Fruit fly (Drosophila melanogaster) whole organism, embryonic: ENCODE data around the gene Ykt6.
A peak's percentile ranks its signal among the peaks of the same experiment; 100 is the strongest.

Experiments
- ATbp ChIP-seq: fragments of 200-800 bp; sonication (Bioruptor generic); optimal IDR thresholded peaks from 2 replicates; lab custom pipeline; 2017; ENCODE audit warnings: missing biosample characterization, mild to moderate bottlenecking, missing genetic modification characterization, missing genetic modification reagents
- Abd-B ChIP-seq: fragments of 200-800 bp; sonication (Bioruptor generic); optimal IDR thresholded peaks from 2 replicates; lab custom pipeline; 2018; ENCODE audit warnings: missing biosample characterization, mild to moderate bottlenecking, missing genetic modification characterization, moderate library complexity
- C15 ChIP-seq: fragments of 200-800 bp; sonication (Bioruptor generic); IDR thresholded peaks from 3 replicates; pipeline ENCODE4 v1.3.6; 2022; ENCODE audit warnings: missing biosample characterization, missing genetic modification characterization
- CG10267 ChIP-seq: fragments of 200-800 bp; sonication (Bioruptor generic); optimal IDR thresholded peaks from 2 replicates; lab custom pipeline; 2018; ENCODE audit warnings: missing biosample characterization, mild to moderate bottlenecking, missing genetic modification characterization, moderate library complexity
- CG10366 ChIP-seq: fragments of 200-800 bp; sonication (Bioruptor generic); IDR thresholded peaks from 2 replicates; pipeline ENCODE4 v1.3.6; 2022; ENCODE audit warnings: missing biosample characterization, missing genetic modification characterization
- CG12299 ChIP-seq: fragments of 200-800 bp; sonication (Bioruptor generic); optimal IDR thresholded peaks from 2 replicates; lab custom pipeline; 2018; ENCODE audit warnings: missing biosample characterization, mild to moderate bottlenecking, missing genetic modification characterization
- CG12769 ChIP-seq: fragments of 200-800 bp; sonication (Bioruptor generic); optimal IDR thresholded peaks from 2 replicates; lab custom pipeline; 2019; ENCODE audit warnings: missing biosample characterization, mild to moderate bottlenecking, missing genetic modification characterization, moderate library complexity
- CG13123 ChIP-seq: fragments of 200-800 bp; sonication (Bioruptor generic); optimal IDR thresholded peaks from 2 replicates; lab custom pipeline; 2016; ENCODE audit warnings: missing biosample characterization, missing genetic modification characterization
- CG15601 ChIP-seq: fragments of 200-800 bp; sonication (Bioruptor generic); optimal IDR thresholded peaks from 3 replicates; lab custom pipeline; 2019; ENCODE audit warnings: missing biosample characterization, mild to moderate bottlenecking, missing genetic modification characterization, moderate library complexity
- CG17186 ChIP-seq: fragments of 200-800 bp; sonication (Bioruptor generic); optimal IDR thresholded peaks from 3 replicates; lab custom pipeline; 2017; ENCODE audit warnings: missing biosample characterization, missing genetic modification reagents, missing genetic modification characterization
- CG17385 ChIP-seq: fragments of 200-800 bp; sonication (Bioruptor generic); optimal IDR thresholded peaks from 3 replicates; lab custom pipeline; 2018; ENCODE audit warnings: missing biosample characterization, mild to moderate bottlenecking, missing genetic modification characterization
- CG18619 ChIP-seq: fragments of 200-800 bp; sonication (Bioruptor generic); optimal IDR thresholded peaks from 3 replicates; lab custom pipeline; 2017; ENCODE audit warnings: missing biosample characterization, mild to moderate bottlenecking, missing genetic modification characterization
- CG2875 ChIP-seq: fragments of 200-800 bp; sonication (Bioruptor generic); optimal IDR thresholded peaks from 2 replicates; lab custom pipeline; 2017; ENCODE audit warnings: missing biosample characterization, mild to moderate bottlenecking, missing genetic modification characterization, missing genetic modification reagents
- CG30403 ChIP-seq: fragments of 200-800 bp; sonication (Bioruptor generic); optimal IDR thresholded peaks from 3 replicates; lab custom pipeline; 2016; ENCODE audit warnings: missing biosample characterization, missing genetic modification characterization
- CG4424 ChIP-seq: fragments of 200-800 bp; sonication (Bioruptor generic); optimal IDR thresholded peaks from 3 replicates; lab custom pipeline; 2016; ENCODE audit warnings: missing biosample characterization, missing genetic modification characterization
- CG6254 ChIP-seq: fragments of 200-800 bp; sonication (Bioruptor generic); optimal IDR thresholded peaks from 3 replicates; lab custom pipeline; 2017; ENCODE audit warnings: mild to moderate bottlenecking, missing biosample characterization, missing genetic modification reagents, missing genetic modification characterization
- CG6813 ChIP-seq: fragments of 200-800 bp; sonication (Bioruptor generic); optimal IDR thresholded peaks from 2 replicates; lab custom pipeline; 2017; ENCODE audit warnings: missing biosample characterization, missing genetic modification characterization, mild to moderate bottlenecking, moderate library complexity, missing genetic modification reagents
- CG6854 ChIP-seq: fragments of 200-800 bp; sonication (Bioruptor generic); optimal IDR thresholded peaks from 3 replicates; lab custom pipeline; 2017; ENCODE audit warnings: missing biosample characterization, mild to moderate bottlenecking, missing genetic modification characterization
- CG7372 ChIP-seq: fragments of 200-800 bp; sonication (Bioruptor generic); IDR thresholded peaks from 2 replicates; pipeline ENCODE4 v1.3.6; 2022; ENCODE audit warnings: missing biosample characterization, missing genetic modification characterization
- CG7556 ChIP-seq: fragments of 200-800 bp; sonication (Bioruptor generic); optimal IDR thresholded peaks from 2 replicates; lab custom pipeline; 2017; ENCODE audit warnings: missing biosample characterization, mild to moderate bottlenecking, missing genetic modification characterization
- CG7786 ChIP-seq: fragments of 200-800 bp; sonication (Bioruptor generic); optimal IDR thresholded peaks from 2 replicates; lab custom pipeline; 2016; ENCODE audit warnings: missing biosample characterization, missing genetic modification characterization
- CG7928 ChIP-seq: fragments of 200-800 bp; sonication (Bioruptor generic); optimal IDR thresholded peaks from 2 replicates; lab custom pipeline; 2017; ENCODE audit warnings: missing biosample characterization, mild to moderate bottlenecking, missing genetic modification characterization
- CG8765 ChIP-seq: fragments of 200-800 bp; sonication (Bioruptor generic); IDR thresholded peaks from 2 replicates; pipeline ENCODE4 v1.3.6; 2022; ENCODE audit warnings: missing biosample characterization, missing genetic modification characterization
- E2f2 ChIP-seq: fragments of 200-800 bp; sonication (Bioruptor generic); IDR thresholded peaks from 2 replicates; pipeline ENCODE4 v1.3.6; 2022; ENCODE audit warnings: missing biosample characterization, missing genetic modification characterization
- Elba2 ChIP-seq: fragments of 200-800 bp; sonication (Bioruptor generic); optimal IDR thresholded peaks from 3 replicates; lab custom pipeline; 2016; ENCODE audit warnings: missing biosample characterization, missing genetic modification characterization
- Med ChIP-seq: fragments of 200-800 bp; sonication (Bioruptor generic); peaks from one replicate; lab custom pipeline; 2016; ENCODE audit warnings: missing biosample characterization, missing genetic modification characterization, mild to moderate bottlenecking, inconsistent platforms, moderate library complexity
- Ptx1 ChIP-seq: fragments of 200-800 bp; sonication (Bioruptor generic); IDR thresholded peaks from 2 replicates; pipeline ENCODE4 v1.3.6; 2022; ENCODE audit warnings: missing biosample characterization, missing genetic modification characterization
- Ravus ChIP-seq: fragments of 200-800 bp; sonication (Bioruptor generic); IDR thresholded peaks from 2 replicates; pipeline ENCODE4 v1.3.6; 2022; ENCODE audit warnings: missing biosample characterization, missing genetic modification characterization
- Tbp ChIP-seq: fragments of >200 bp; optimal IDR thresholded peaks from 2 replicates; lab custom pipeline; 2018; ENCODE audit warnings: missing biosample characterization, missing genetic modification characterization
- ci ChIP-seq: fragments of 200-800 bp; sonication (Bioruptor generic); IDR thresholded peaks from 3 replicates; pipeline ENCODE4 v1.3.6; 2022; ENCODE audit warnings: missing biosample characterization, missing genetic modification characterization
- eyg ChIP-seq: fragments of 200-800 bp; sonication (Bioruptor generic); optimal IDR thresholded peaks from 3 replicates; lab custom pipeline; 2016; ENCODE audit warnings: missing biosample characterization, missing genetic modification characterization
- gro ChIP-seq: fragments of 200-800 bp; sonication (Bioruptor generic); optimal IDR thresholded peaks from 2 replicates; lab custom pipeline; 2016; ENCODE audit warnings: missing biosample characterization, missing genetic modification characterization
- gsb ChIP-seq: fragments of 200-800 bp; sonication (Bioruptor generic); IDR thresholded peaks from 2 replicates; pipeline ENCODE4 v1.3.6; 2022; ENCODE audit warnings: missing biosample characterization, missing genetic modification characterization
- hth ChIP-seq: fragments of >200 bp; optimal IDR thresholded peaks from 2 replicates; lab custom pipeline; 2017; ENCODE audit warnings: inconsistent platforms
- lov ChIP-seq, 2 experiments: fragments of 200-800 bp in 1 of 2; fragments of >200 bp in 1 of 2; sonication (Bioruptor generic) in 1 of 2; IDR thresholded peaks in 1 of 2; optimal IDR thresholded peaks in 1 of 2; 2 replicates in 1 of 2; 3 replicates in 1 of 2; pipeline versions ENCODE4 v1.3.6 to Lab custom; 2017 to 2022; ENCODE audit warnings: missing biosample characterization in 1 of 2, missing genetic modification characterization in 1 of 2
- nerfin-1 ChIP-seq: fragments of 200-800 bp; sonication (Bioruptor generic); optimal IDR thresholded peaks from 3 replicates; lab custom pipeline; 2019; ENCODE audit warnings: missing biosample characterization, mild to moderate bottlenecking, missing genetic modification characterization, moderate library complexity
- nmo ChIP-seq: fragments of 200-800 bp; sonication (Bioruptor generic); optimal IDR thresholded peaks from 2 replicates; lab custom pipeline; 2018; ENCODE audit warnings: missing biosample characterization, mild to moderate bottlenecking, missing genetic modification characterization, moderate library complexity
- oc ChIP-seq: fragments of 200-800 bp; sonication (Bioruptor generic); optimal IDR thresholded peaks from 2 replicates; lab custom pipeline; 2018; ENCODE audit warnings: missing biosample characterization, mild to moderate bottlenecking, missing genetic modification characterization, moderate library complexity
- otp ChIP-seq: fragments of 200-800 bp; sonication (Bioruptor generic); IDR thresholded peaks from 3 replicates; pipeline ENCODE4, ENCODE4 v1.3.6; 2022; ENCODE audit warnings: missing biosample characterization, missing genetic modification characterization
- p53 ChIP-seq: fragments of 200-800 bp; sonication (Bioruptor generic); optimal IDR thresholded peaks from 2 replicates; lab custom pipeline; 2016; ENCODE audit warnings: missing biosample characterization, missing genetic modification characterization
- pnt ChIP-seq: fragments of 200-800 bp; sonication (Bioruptor generic); optimal IDR thresholded peaks from 3 replicates; lab custom pipeline; 2016; ENCODE audit warnings: missing biosample characterization, missing genetic modification characterization
- shn ChIP-seq: fragments of 200-800 bp; sonication (Bioruptor generic); optimal IDR thresholded peaks from 3 replicates; lab custom pipeline; 2016; ENCODE audit warnings: missing biosample characterization, missing genetic modification characterization
- sob ChIP-seq: fragments of 200-800 bp; sonication (Bioruptor generic); IDR thresholded peaks from 2 replicates; pipeline ENCODE4 v1.3.6; 2022; ENCODE audit warnings: missing biosample characterization, missing genetic modification characterization
- toy ChIP-seq: fragments of 200-800 bp; sonication (Bioruptor generic); IDR thresholded peaks from 2 replicates; pipeline ENCODE4 v1.3.6; 2022; ENCODE audit warnings: missing biosample characterization, missing genetic modification characterization
- trem ChIP-seq: fragments of 200-800 bp; optimal IDR thresholded peaks from 3 replicates; lab custom pipeline; 2019; ENCODE audit warnings: missing biosample characterization, mild to moderate bottlenecking, missing genetic modification characterization, moderate library complexity
- unpg ChIP-seq: fragments of 200-800 bp; sonication (Bioruptor generic); optimal IDR thresholded peaks from 3 replicates; lab custom pipeline; 2018; ENCODE audit warnings: missing biosample characterization, mild to moderate bottlenecking, missing genetic modification characterization, moderate library complexity
- vvl ChIP-seq: fragments of 200-800 bp; sonication (Bioruptor generic); IDR thresholded peaks from 2 replicates; pipeline ENCODE4 v1.3.6; 2022; ENCODE audit warnings: missing biosample characterization, missing genetic modification characterization
- z ChIP-seq: fragments of 200-800 bp; sonication (Bioruptor generic); IDR thresholded peaks from 3 replicates; pipeline ENCODE4 v1.3.6; 2022; ENCODE audit warnings: missing biosample characterization, missing genetic modification characterization
- zfh2 ChIP-seq: fragments of 200-800 bp; sonication (Bioruptor generic); optimal IDR thresholded peaks from 2 replicates; lab custom pipeline; 2016; ENCODE audit warnings: missing biosample characterization, missing genetic modification characterization

Gene Ykt6

dm6 chrX:7944772-7945722, 24.8 kb downstream of the Ykt6 start (continued):
- TF ChIP-seq CG10366 (GFP tag; lab: Robert Waterston, UW) (no peak), CG15601 (tag; lab: Kevin White, UChicago) (no peak), toy (GFP tag; lab: Robert Waterston, UW) (no peak), CG30403 (GFP tag; lab: Kevin White, UChicago) (peak; percentile 30), CG17186 (GFP tag; lab: Kevin White, UChicago) (no peak), Ravus (GFP tag; lab: Robert Waterston, UW) (no peak), Tbp (GFP tag; lab: Kevin White, UChicago) (no peak), CG10267 (tag; lab: Kevin White, UChicago) (no peak), unpg (GFP tag; lab: Kevin White, UChicago) (peak; percentile 31), p53 (GFP tag; lab: Kevin White, UChicago) (no peak), zfh2 (GFP tag; lab: Kevin White, UChicago) (peak; percentile 40), CG6854 (GFP tag; lab: Kevin White, UChicago) (no peak), CG7372 (GFP tag; lab: Robert Waterston, UW) (no peak), CG12769 (tag; lab: Kevin White, UChicago) (peak; percentile 54), gro (no peak), Elba2 (GFP tag; lab: Kevin White, UChicago) (no peak), vvl (peak; percentile 50), CG6254 (GFP tag; lab: Kevin White, UChicago) (no peak), CG2875 (GFP tag; lab: Kevin White, UChicago) (no peak), CG6813 (GFP tag; lab: Kevin White, UChicago) (no peak), CG8765 (GFP tag; lab: Robert Waterston, UW) (no peak), eyg (GFP tag; lab: Kevin White, UChicago) (no peak), CG7556 (GFP tag; lab: Kevin White, UChicago) (no peak), CG12299 (tag; lab: Kevin White, UChicago) (no peak), CG18619 (no peak), ATbp (GFP tag; lab: Kevin White, UChicago) (peak; percentile 37), Ptx1 (GFP tag; lab: Robert Waterston, UW) (peak; percentile 50), sob (GFP tag; lab: Robert Waterston, UW) (no peak), gsb (GFP tag; lab: Robert Waterston, UW) (no peak), CG7928 (GFP tag; lab: Kevin White, UChicago) (no peak), Med (peak; percentile 85), trem (tag; lab: Kevin White, UChicago) (no peak), C15 (GFP tag; lab: Robert Waterston, UW) (no peak), shn (GFP tag; lab: Kevin White, UChicago) (peak; percentile 19), CG13123 (no peak), otp (GFP tag; lab: Robert Waterston, UW) (no peak), oc (tag; lab: Kevin White, UChicago) (peak; percentile 6), z (GFP tag; lab: Robert Waterston, UW) (no peak), nerfin-1 (tag; lab: Kevin White, UChicago) (peak; percentile 25), CG7786 (peak; percentile 22), pnt (peak; percentile 41), CG4424 (GFP tag; lab: Kevin White, UChicago) (peak; percentile 17), hth (no peak), lov (optimal IDR thresholded peaks at IDR 0.05; lab: Kevin White, UChicago) (no peak), lov (GFP tag; IDR thresholded peaks at IDR 0.05; lab: Robert Waterston, UW) (no peak), ci (no peak), Abd-B (GFP tag; lab: Kevin White, UChicago) (no peak), E2f2 (GFP tag; lab: Robert Waterston, UW) (peak; percentile 7; the same call in 1 of the 2 replicates), nmo (GFP tag; lab: Kevin White, UChicago) (peak; percentile 24), CG17385 (GFP tag; lab: Kevin White, UChicago) (no peak)
